Worm (Caenorhabditis elegans): ENCODE results near the gene slcr-46.1.

DNA sequence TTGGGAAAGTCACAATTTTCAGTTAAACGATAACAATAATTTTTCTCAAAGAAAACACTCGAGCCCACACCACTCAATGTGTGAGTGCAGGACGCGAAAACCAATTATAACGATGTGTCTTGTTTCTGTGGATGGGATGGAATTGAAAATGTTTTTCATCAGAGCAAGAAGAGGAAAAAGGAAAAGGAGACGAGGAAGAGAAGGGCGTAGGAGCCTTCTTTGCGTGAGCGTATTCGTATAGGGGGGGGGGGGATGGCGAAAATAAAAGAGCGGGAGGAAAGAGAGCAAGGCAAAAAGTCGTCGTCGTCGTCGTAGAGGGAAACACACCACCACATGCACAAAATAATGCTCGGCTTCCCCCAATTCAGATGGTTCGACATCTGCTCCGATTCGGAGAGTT is 12.1 kb upstream of the slcr-46.1 start:
- no peak for TF ChIP-seq zip-2 (tag; optimal IDR thresholded peaks at IDR 0.05)
- TF ChIP-seq pha-4 (GFP tag; IDR thresholded peaks at IDR 0.05) = no peak
- no peak for TF ChIP-seq pha-4 (tag; optimal IDR thresholded peaks at IDR 0.05)
- no peak for TF ChIP-seq lin-29 (GFP tag; IDR thresholded peaks at IDR 0.05)

All from whole organism, L4 larva.